Worm (Caenorhabditis elegans): ENCODE measurements around the gene nhr-60.

Gene nhr-60

DNA sequence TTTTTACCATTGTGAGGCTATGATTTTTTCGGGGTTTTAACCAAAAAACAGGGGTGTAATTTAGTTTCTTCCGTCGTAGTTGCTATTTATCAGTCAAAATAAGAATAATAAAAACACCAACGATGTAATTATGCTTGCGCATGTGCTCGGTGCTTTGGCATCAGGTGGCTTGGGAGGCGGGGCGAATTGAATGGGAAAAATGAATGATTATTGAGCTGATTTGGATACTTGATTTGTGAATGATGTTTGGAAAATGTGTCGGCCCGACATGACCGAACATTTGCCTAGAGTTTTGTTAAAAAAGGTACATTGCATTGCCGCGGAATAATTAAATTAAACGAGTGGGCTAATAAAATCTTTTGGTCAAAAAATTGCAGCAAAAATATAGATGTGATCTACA lies 40.8 kb downstream of the nhr-60 start, which contains the start of gene str-38:
Gene str-38, minus strand, starts transcription at position 101 of the 400 bp plus-strand sequence.
- no peak for TF ChIP-seq isw-1 (GFP tag; IDR thresholded peaks at IDR 0.05)
- TF ChIP-seq lir-3 (tag; optimal IDR thresholded peaks at IDR 0.05; ENCODE audit: poor library complexity), result no peak
- no peak for TF ChIP-seq efl-3 (GFP tag; optimal IDR thresholded peaks at IDR 0.05)
- no peak for TF ChIP-seq grh-1 (GFP tag; IDR thresholded peaks at IDR 0.05)
- TF ChIP-seq nhr-47 (tag; optimal IDR thresholded peaks at IDR 0.05), result no peak
- TF ChIP-seq unc-98 (GFP tag; IDR thresholded peaks at IDR 0.05), result no peak
- TF ChIP-seq unc-130 (tag; optimal IDR thresholded peaks at IDR 0.05), result no peak
- no peak for TF ChIP-seq nhr-85 (tag)
- no peak for TF ChIP-seq ama-1 (optimal IDR thresholded peaks at IDR 0.05)
- no peak for TF ChIP-seq mdl-1 (tag; optimal IDR thresholded peaks at IDR 0.05)
- TF ChIP-seq nhr-237 (tag; optimal IDR thresholded peaks at IDR 0.05), result no peak
- no peak for TF ChIP-seq zag-1 (tag; optimal IDR thresholded peaks at IDR 0.05)
- TF ChIP-seq dsc-1 (tag; optimal IDR thresholded peaks at IDR 0.05), result no peak
- no peak for TF ChIP-seq nhr-12 (tag; optimal IDR thresholded peaks at IDR 0.05)
- TF ChIP-seq ztf-4 (tag; optimal IDR thresholded peaks at IDR 0.05), result no peak

DNA sequence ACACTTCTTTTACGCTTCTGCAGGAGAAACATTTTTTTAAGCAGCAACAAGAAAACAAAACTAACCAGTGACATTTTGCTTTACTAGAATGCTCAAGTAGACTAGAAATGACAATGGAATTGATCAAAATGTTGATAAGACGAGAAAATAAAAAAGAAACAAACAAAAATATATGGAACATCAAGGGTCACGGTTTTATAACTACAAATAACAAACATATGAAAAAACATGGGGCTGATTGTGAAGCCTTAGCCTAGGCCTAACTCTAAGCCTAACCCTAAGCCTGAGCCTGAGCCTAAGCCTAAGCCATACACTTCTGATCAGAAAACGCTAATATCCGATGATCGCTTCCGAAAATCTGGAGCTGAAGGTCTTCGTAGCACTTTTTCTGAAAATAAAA lies 42.6 kb downstream of the nhr-60 start, which contains the start of gene Y6E2A.10:
Gene Y6E2A.10, minus strand, starts transcription at position 101 of the 400 bp plus-strand sequence.
- no peak for TF ChIP-seq ceh-88 (GFP tag; IDR thresholded peaks at IDR 0.05)
- no peak for TF ChIP-seq efl-3 (GFP tag; optimal IDR thresholded peaks at IDR 0.05)
- no peak for TF ChIP-seq C04F5.9 (tag; optimal IDR thresholded peaks at IDR 0.05)
- no peak for TF ChIP-seq ceh-63 (GFP tag; optimal IDR thresholded peaks at IDR 0.05)
- TF ChIP-seq nhr-28 (tag; optimal IDR thresholded peaks at IDR 0.05), result no peak
- no peak for TF ChIP-seq vab-15 (tag; optimal IDR thresholded peaks at IDR 0.05)
- TF ChIP-seq nhr-19 (GFP tag; conservative IDR thresholded peaks at IDR 0.05), result no peak
- no peak for TF ChIP-seq elt-2 (tag; optimal IDR thresholded peaks at IDR 0.05)
- TF ChIP-seq ztf-11 (tag; optimal IDR thresholded peaks at IDR 0.05), result no peak
- no peak for TF ChIP-seq tbx-2 (tag; optimal IDR thresholded peaks at IDR 0.05)
- TF ChIP-seq isw-1 (GFP tag; IDR thresholded peaks at IDR 0.05), result no peak
- no peak for TF ChIP-seq mef-2 (tag; optimal IDR thresholded peaks at IDR 0.05)
- no peak for TF ChIP-seq nhr-85 (tag)
- TF ChIP-seq fkh-10 (GFP tag; optimal IDR thresholded peaks at IDR 0.05), result no peak
- no peak for TF ChIP-seq mep-1 (tag; optimal IDR thresholded peaks at IDR 0.05)
- no peak for TF ChIP-seq lsy-2 (tag; optimal IDR thresholded peaks at IDR 0.05)
- no peak for TF ChIP-seq nhr-20 (tag; optimal IDR thresholded peaks at IDR 0.05)
- no peak for TF ChIP-seq jun-1 (tag; optimal IDR thresholded peaks at IDR 0.05)
- TF ChIP-seq sptf-1 (tag; optimal IDR thresholded peaks at IDR 0.05), result no peak
- TF ChIP-seq grh-1 (GFP tag; IDR thresholded peaks at IDR 0.05), result no peak

DNA sequence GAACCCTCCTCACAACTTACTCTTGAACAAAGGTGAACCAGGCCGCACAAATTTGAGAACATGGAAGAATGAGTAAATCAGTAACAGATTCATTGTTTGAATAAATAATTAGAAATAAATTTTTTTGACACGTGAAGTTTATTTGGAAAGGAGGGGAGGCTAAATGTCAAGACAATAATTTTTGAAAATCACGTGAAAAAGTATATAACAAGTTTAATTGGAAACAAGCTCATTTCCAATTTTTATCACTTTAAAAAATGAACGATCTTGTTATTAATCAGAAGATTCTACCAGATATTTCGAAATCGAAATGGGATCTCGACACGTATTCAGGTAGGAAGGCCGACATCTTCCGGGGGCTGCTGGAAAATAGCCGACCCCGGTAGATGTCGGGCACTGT lies 46.4 kb downstream of the nhr-60 start, which contains the start of the genes irld-57 and sfxn-1.3:
Gene irld-57, minus strand, starts transcription at position 101 of the 400 bp plus-strand sequence.
Gene sfxn-1.3, plus strand, starts transcription at position 232 of the 400 bp plus-strand sequence.
- TF ChIP-seq fkh-8 (tag; optimal IDR thresholded peaks at IDR 0.05), result no peak
- TF ChIP-seq vab-15 (tag; optimal IDR thresholded peaks at IDR 0.05), result no peak
- TF ChIP-seq hpl-2 (GFP tag; optimal IDR thresholded peaks at IDR 0.05), result no peak
- no peak for TF ChIP-seq nhr-19 (GFP tag; conservative IDR thresholded peaks at IDR 0.05)
- no peak for TF ChIP-seq irx-1 (tag; optimal IDR thresholded peaks at IDR 0.05)
- no peak for TF ChIP-seq hlh-4 (tag; optimal IDR thresholded peaks at IDR 0.05)
- TF ChIP-seq sox-4 (tag; optimal IDR thresholded peaks at IDR 0.05), result no peak
- no peak for TF ChIP-seq ceh-82 (tag; optimal IDR thresholded peaks at IDR 0.05)
- no peak for TF ChIP-seq nhr-84 (tag; optimal IDR thresholded peaks at IDR 0.05)

DNA sequence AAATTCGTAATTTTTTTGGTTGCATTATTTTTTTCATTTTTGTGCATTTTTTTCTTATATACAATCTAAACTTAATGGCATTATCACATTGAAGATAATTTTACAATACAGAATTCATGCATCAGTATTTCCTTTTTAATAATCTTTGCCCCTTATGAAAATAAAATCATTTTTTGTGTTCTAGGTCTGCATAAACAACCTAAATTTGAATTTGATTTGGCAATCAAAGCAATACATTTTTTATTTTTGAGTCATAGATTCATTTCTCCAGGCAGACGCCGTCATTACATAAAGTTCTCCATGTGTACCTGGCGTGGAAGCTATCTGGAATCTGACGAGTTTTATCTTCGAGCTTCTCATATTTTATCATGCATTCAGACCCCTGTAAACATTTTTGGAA lies 51.2 kb downstream of the nhr-60 start, which contains the start of gene srh-140:
Gene srh-140, plus strand, starts transcription at position 301 of the 400 bp plus-strand sequence.
- TF ChIP-seq Y116A8C.19 (tag; optimal IDR thresholded peaks at IDR 0.05; ENCODE audit: borderline replicate concordance), result no peak
- no peak for TF ChIP-seq alr-1 (tag; optimal IDR thresholded peaks at IDR 0.05; ENCODE audit: borderline replicate concordance)
- TF ChIP-seq hlh-4 (tag; optimal IDR thresholded peaks at IDR 0.05), result no peak

Measured in whole organism, L1 larva.